Fruit fly (Drosophila melanogaster) whole organism, embryonic: ENCODE measurements around the gene MFS18.

ENCODE experiments used
- B-H2 ChIP-seq: fragments of 200-800 bp; sonication (Bioruptor generic); optimal IDR thresholded peaks from 2 replicates; lab custom pipeline; 2018; ENCODE audit warnings: missing biosample characterization, mild to moderate bottlenecking, missing genetic modification characterization
- CG10209 ChIP-seq: fragments of 200-800 bp; sonication (Bioruptor generic); optimal IDR thresholded peaks from 3 replicates; lab custom pipeline; 2017; ENCODE audit warnings: missing biosample characterization, mild to moderate bottlenecking, missing genetic modification characterization, missing genetic modification reagents
- CG10366 ChIP-seq: fragments of 200-800 bp; sonication (Bioruptor generic); IDR thresholded peaks from 2 replicates; pipeline ENCODE4 v1.3.6; 2022; ENCODE audit warnings: missing biosample characterization, missing genetic modification characterization
- CG11398 ChIP-seq: fragments of 200-800 bp; sonication (Bioruptor generic); optimal IDR thresholded peaks from 2 replicates; lab custom pipeline; 2016; ENCODE audit warnings: missing biosample characterization, missing genetic modification characterization
- CG11504 ChIP-seq: fragments of 200-800 bp; sonication (Bioruptor generic); optimal IDR thresholded peaks from 3 replicates; lab custom pipeline; 2019; ENCODE audit warnings: missing biosample characterization, mild to moderate bottlenecking, missing genetic modification characterization, moderate library complexity
- CG14014 ChIP-seq: fragments of 200-800 bp; sonication (Bioruptor generic); IDR thresholded peaks from 2 replicates; pipeline ENCODE4 v1.3.6; 2022; ENCODE audit warnings: missing biosample characterization, missing genetic modification characterization
- CG15514 ChIP-seq: fragments of 200-800 bp; sonication (Bioruptor generic); optimal IDR thresholded peaks from 3 replicates; lab custom pipeline; 2017; ENCODE audit warnings: missing biosample characterization, missing genetic modification characterization, mild to moderate bottlenecking, moderate library complexity, missing genetic modification reagents
- CG18011 ChIP-seq: fragments of 200-800 bp; sonication (Bioruptor generic); optimal IDR thresholded peaks from 2 replicates; lab custom pipeline; 2017; ENCODE audit warnings: missing biosample characterization, missing genetic modification characterization, mild to moderate bottlenecking, moderate library complexity, missing genotype
- CG18764 ChIP-seq: fragments of 200-800 bp; sonication (Bioruptor generic); optimal IDR thresholded peaks from 3 replicates; lab custom pipeline; 2016; ENCODE audit warnings: missing biosample characterization, missing genetic modification characterization
- CG2202 ChIP-seq: fragments of 200-800 bp; sonication (Bioruptor generic); optimal IDR thresholded peaks from 2 replicates; lab custom pipeline; 2018; ENCODE audit warnings: missing biosample characterization, mild to moderate bottlenecking, missing genetic modification characterization
- CG2875 ChIP-seq: fragments of 200-800 bp; sonication (Bioruptor generic); optimal IDR thresholded peaks from 2 replicates; lab custom pipeline; 2017; ENCODE audit warnings: missing biosample characterization, mild to moderate bottlenecking, missing genetic modification characterization, missing genetic modification reagents
- CG31441 ChIP-seq: fragments of 200-800 bp; sonication (Bioruptor generic); IDR thresholded peaks from 2 replicates; pipeline ENCODE4 v1.3.6; 2022; ENCODE audit warnings: missing biosample characterization, missing genetic modification characterization
- CG34224 ChIP-seq: fragments of 200-800 bp; sonication (Bioruptor generic); IDR thresholded peaks from 3 replicates; pipeline ENCODE4 v1.3.6; 2022; ENCODE audit warnings: missing biosample characterization, missing genetic modification characterization; ENCODE audit not compliant: partially characterized antibody
- CG3995 ChIP-seq: fragments of 200-800 bp; sonication (Bioruptor generic); optimal IDR thresholded peaks from 3 replicates; lab custom pipeline; 2016; ENCODE audit warnings: missing biosample characterization, missing genetic modification characterization
- CG4617 ChIP-seq: fragments of 200-800 bp; sonication (Bioruptor generic); optimal IDR thresholded peaks from 3 replicates; lab custom pipeline; 2016; ENCODE audit warnings: missing biosample characterization, missing genetic modification characterization, borderline replicate concordance
- Camta ChIP-seq: fragments of 200-800 bp; sonication (Bioruptor generic); optimal IDR thresholded peaks from 2 replicates; lab custom pipeline; 2016; ENCODE audit warnings: missing biosample characterization, missing genetic modification characterization
- Dref ChIP-seq: fragments of 200-800 bp; sonication (Bioruptor generic); IDR thresholded peaks from 2 replicates; pipeline ENCODE4 v1.3.6; 2022; ENCODE audit warnings: missing biosample characterization, missing genetic modification characterization
- Ets65A ChIP-seq: fragments of 200-800 bp; sonication (Bioruptor generic); peaks from one replicate; lab custom pipeline; 2016; ENCODE audit warnings: missing biosample characterization, missing genetic modification characterization
- Ets97D ChIP-seq: fragments of 200-800 bp; sonication (Bioruptor generic); optimal IDR thresholded peaks from 3 replicates; lab custom pipeline; 2016; ENCODE audit warnings: missing biosample characterization, missing genetic modification characterization
- Fer1 ChIP-seq: fragments of 200-800 bp; sonication (Bioruptor generic); optimal IDR thresholded peaks from 2 replicates; lab custom pipeline; 2017; ENCODE audit warnings: missing biosample characterization, mild to moderate bottlenecking, missing genetic modification characterization
- H15 ChIP-seq: fragments of 200-800 bp; sonication (Bioruptor generic); IDR thresholded peaks from 3 replicates; pipeline ENCODE4 v1.3.6; 2022; ENCODE audit warnings: missing biosample characterization, missing genetic modification characterization
- HLHmδ ChIP-seq: fragments of 200-800 bp; sonication (Bioruptor generic); optimal IDR thresholded peaks from 2 replicates; lab custom pipeline; 2018; ENCODE audit warnings: missing biosample characterization, mild to moderate bottlenecking, missing genetic modification characterization, moderate library complexity
- HmgD ChIP-seq: fragments of 200-800 bp; sonication (Bioruptor generic); optimal IDR thresholded peaks from 3 replicates; lab custom pipeline; 2016; ENCODE audit warnings: missing biosample characterization, missing genetic modification characterization
- MBD-R2 ChIP-seq: fragments of 200-800 bp; sonication (Bioruptor generic); IDR thresholded peaks from 2 replicates; pipeline ENCODE4 v1.3.6; 2022; ENCODE audit warnings: missing biosample characterization, missing genetic modification characterization
- Oaz ChIP-seq: fragments of 200-800 bp; sonication (Bioruptor generic); IDR thresholded peaks from 2 replicates; pipeline ENCODE4 v1.3.6; 2022; ENCODE audit warnings: missing biosample characterization, missing genetic modification characterization
- Rfx ChIP-seq: fragments of 200-800 bp; sonication (Bioruptor generic); IDR thresholded peaks from 2 replicates; pipeline ENCODE4 v1.3.6; 2022; ENCODE audit warnings: missing biosample characterization, missing genetic modification characterization
- Sin3A ChIP-seq: fragments of >200 bp; optimal IDR thresholded peaks from 2 replicates; lab custom pipeline; 2018
- Sry-δ ChIP-seq: fragments of 200-800 bp; sonication (Bioruptor generic); optimal IDR thresholded peaks from 2 replicates; lab custom pipeline; 2016; ENCODE audit warnings: missing biosample characterization, missing genetic modification characterization
- YL-1 ChIP-seq: fragments of 200-800 bp; sonication (Bioruptor generic); optimal IDR thresholded peaks from 3 replicates; lab custom pipeline; 2017; ENCODE audit warnings: missing biosample characterization, mild to moderate bottlenecking, missing genetic modification characterization
- amos ChIP-seq: fragments of 200-800 bp; sonication (Bioruptor generic); IDR thresholded peaks from 2 replicates; pipeline ENCODE4 v1.3.6; 2022; ENCODE audit warnings: missing biosample characterization, missing genetic modification characterization; ENCODE audit not compliant: partially characterized antibody
- chinmo ChIP-seq: fragments of 200-800 bp; sonication (Bioruptor generic); IDR thresholded peaks from 4 replicates; pipeline ENCODE4 v1.3.6; 2022; ENCODE audit warnings: missing biosample characterization, missing genetic modification characterization; ENCODE audit not compliant: partially characterized antibody
- chn ChIP-seq: fragments of 200-800 bp; sonication (Bioruptor generic); optimal IDR thresholded peaks from 2 replicates; lab custom pipeline; 2016; ENCODE audit warnings: missing biosample characterization, missing genetic modification characterization
- ci ChIP-seq: fragments of 200-800 bp; sonication (Bioruptor generic); IDR thresholded peaks from 3 replicates; pipeline ENCODE4 v1.3.6; 2022; ENCODE audit warnings: missing biosample characterization, missing genetic modification characterization
- croc ChIP-seq: fragments of 200-800 bp; sonication (Bioruptor generic); conservative IDR thresholded peaks from 3 replicates; pipeline ENCODE4 v1.3.6; 2022; ENCODE audit warnings: missing biosample characterization, missing genetic modification characterization
- emc ChIP-seq: fragments of 200-800 bp; sonication (Bioruptor generic); optimal IDR thresholded peaks from 2 replicates; lab custom pipeline; 2016; ENCODE audit warnings: missing biosample characterization, missing genetic modification characterization
- ems ChIP-seq: fragments of 200-800 bp; sonication (Bioruptor generic); optimal IDR thresholded peaks from 3 replicates; lab custom pipeline; 2016; ENCODE audit warnings: missing biosample characterization, missing genetic modification characterization
- gt ChIP-seq: fragments of 200-800 bp; sonication (Bioruptor generic); IDR thresholded peaks from 2 replicates; pipeline ENCODE4 v1.3.6; 2022; ENCODE audit warnings: missing biosample characterization, missing genetic modification characterization
- hb ChIP-seq: fragments of 200-800 bp; sonication (Bioruptor generic); IDR thresholded peaks from 3 replicates; pipeline ENCODE4 v1.3.6; 2022; ENCODE audit warnings: missing biosample characterization, missing genetic modification characterization; ENCODE audit not compliant: partially characterized antibody
- jing ChIP-seq: fragments of 200-800 bp; sonication (Bioruptor generic); optimal IDR thresholded peaks from 2 replicates; lab custom pipeline; 2018; ENCODE audit warnings: missing biosample characterization, mild to moderate bottlenecking, missing genetic modification characterization
- lilli ChIP-seq: fragments of 200-800 bp; sonication (Bioruptor generic); optimal IDR thresholded peaks from 3 replicates; lab custom pipeline; 2016; ENCODE audit warnings: missing biosample characterization, missing genetic modification characterization
- lmd ChIP-seq: fragments of 200-800 bp; sonication (Bioruptor generic); IDR thresholded peaks from 2 replicates; pipeline ENCODE4 v1.3.6; 2022; ENCODE audit warnings: missing biosample characterization, missing genetic modification characterization
- nom ChIP-seq: fragments of 200-800 bp; sonication (Bioruptor generic); optimal IDR thresholded peaks from 2 replicates; lab custom pipeline; 2017; ENCODE audit warnings: missing biosample characterization, missing genetic modification characterization, mild to moderate bottlenecking, moderate library complexity, missing genetic modification reagents
- pzg ChIP-seq: fragments of 200-800 bp; sonication (Bioruptor generic); optimal IDR thresholded peaks from 3 replicates; lab custom pipeline; 2018; ENCODE audit warnings: missing biosample characterization, mild to moderate bottlenecking, missing genetic modification characterization, moderate library complexity
- rib ChIP-seq: fragments of 200-800 bp; sonication (Bioruptor generic); IDR thresholded peaks from 2 replicates; pipeline ENCODE4 v1.3.6; 2022; ENCODE audit warnings: missing biosample characterization, missing genetic modification characterization
- shn ChIP-seq: fragments of 200-800 bp; sonication (Bioruptor generic); optimal IDR thresholded peaks from 3 replicates; lab custom pipeline; 2016; ENCODE audit warnings: missing biosample characterization, missing genetic modification characterization
- sisA ChIP-seq: fragments of 200-800 bp; sonication (Bioruptor generic); IDR thresholded peaks from 2 replicates; pipeline ENCODE4 v1.3.6; 2022; ENCODE audit warnings: missing biosample characterization, missing genetic modification characterization
- slou ChIP-seq: fragments of 200-800 bp; sonication (Bioruptor generic); optimal IDR thresholded peaks from 3 replicates; lab custom pipeline; 2016; ENCODE audit warnings: missing biosample characterization, missing genetic modification characterization
- sna ChIP-seq: fragments of 200-800 bp; sonication (Bioruptor generic); IDR thresholded peaks from 2 replicates; pipeline ENCODE4 v1.3.6; 2022; ENCODE audit warnings: missing biosample characterization, missing genetic modification characterization; ENCODE audit not compliant: partially characterized antibody
- unpg ChIP-seq: fragments of 200-800 bp; sonication (Bioruptor generic); optimal IDR thresholded peaks from 3 replicates; lab custom pipeline; 2018; ENCODE audit warnings: missing biosample characterization, mild to moderate bottlenecking, missing genetic modification characterization, moderate library complexity
- vnd ChIP-seq: fragments of 200-800 bp; sonication (Bioruptor generic); IDR thresholded peaks from 3 replicates; pipeline ENCODE4 v1.3.6; 2022; ENCODE audit warnings: missing biosample characterization, missing genetic modification characterization; ENCODE audit not compliant: partially characterized antibody

The MFS18 gene

dm6 chr2L:4454009-4454689 lies 5.7 kb upstream of the MFS18 start, which contains the start of the genes Secp43 and ND-B8 (continued):
- no peak for TF ChIP-seq rib (GFP tag; lab: Robert Waterston, UW)
- TF ChIP-seq CG15514 (GFP tag; lab: Kevin White, UChicago): peak; percentile 75
- no peak for TF ChIP-seq CG14014 (GFP tag; lab: Robert Waterston, UW)
- no peak for TF ChIP-seq lmd (GFP tag; lab: Robert Waterston, UW)
- TF ChIP-seq shn: no peak
- TF ChIP-seq CG18764: no peak
- peak; percentile 41 for TF ChIP-seq YL-1 (GFP tag; lab: Kevin White, UChicago)
- TF ChIP-seq Oaz (GFP tag; lab: Robert Waterston, UW): no peak
- TF ChIP-seq CG11398 (GFP tag; lab: Kevin White, UChicago): no peak
- peak; percentile 80 for TF ChIP-seq amos (GFP tag; lab: Robert Waterston, UW)
- TF ChIP-seq Camta (GFP tag; lab: Kevin White, UChicago): no peak
- TF ChIP-seq CG4617 (GFP tag; lab: Kevin White, UChicago): peak; percentile 64
- peak; percentile 88; the same call in 2 of the 4 replicates for TF ChIP-seq chinmo
- TF ChIP-seq ci (GFP tag; lab: Robert Waterston, UW): no peak
- TF ChIP-seq CG3995 (GFP tag; lab: Kevin White, UChicago): no peak
- peak; percentile 59 for TF ChIP-seq vnd (GFP tag; lab: Robert Waterston, UW)
- TF ChIP-seq gt (GFP tag; lab: Robert Waterston, UW): no peak
- peak; percentile 44; the same call in 1 of the 2 replicates for TF ChIP-seq sna
- TF ChIP-seq Ets65A (GFP tag; lab: Kevin White, UChicago): peak; percentile 31
- TF ChIP-seq unpg (GFP tag; lab: Kevin White, UChicago): no peak
- no peak for TF ChIP-seq HLHmδ (GFP tag; lab: Kevin White, UChicago)
- TF ChIP-seq Fer1: peak; percentile 15
- peak; percentile 74 for TF ChIP-seq HmgD (GFP tag; lab: Kevin White, UChicago)
- no peak for TF ChIP-seq CG18011 (GFP tag; lab: Kevin White, UChicago)
- TF ChIP-seq ems (GFP tag; lab: Kevin White, UChicago): no peak
- TF ChIP-seq Sry-δ (GFP tag; lab: Kevin White, UChicago): peak; percentile 82
- TF ChIP-seq B-H2 (GFP tag; lab: Kevin White, UChicago): peak; percentile 74
- TF ChIP-seq Sin3A (lab: Kevin White, UChicago): peak; percentile 64
- no peak for TF ChIP-seq CG10209
- peak; percentile 93 for TF ChIP-seq MBD-R2
- TF ChIP-seq nom (GFP tag; lab: Kevin White, UChicago): no peak
- TF ChIP-seq CG11504 (tag; lab: Kevin White, UChicago): peak; percentile 4
- no peak for TF ChIP-seq emc (GFP tag; lab: Kevin White, UChicago)
- peak; percentile 91 for TF ChIP-seq pzg (GFP tag; lab: Kevin White, UChicago)
- TF ChIP-seq Dref: peak; percentile 96
- no peak for TF ChIP-seq H15
- TF ChIP-seq slou (GFP tag; lab: Kevin White, UChicago): no peak
- peak; percentile 81 for TF ChIP-seq Ets97D (GFP tag; lab: Kevin White, UChicago)
- no peak for TF ChIP-seq CG31441 (GFP tag; lab: Robert Waterston, UW)
- TF ChIP-seq CG10366 (GFP tag; lab: Robert Waterston, UW): no peak
- TF ChIP-seq sisA (GFP tag; lab: Robert Waterston, UW): no peak
- peak; percentile 81 for TF ChIP-seq hb
- peak; percentile 62 for TF ChIP-seq CG34224 (GFP tag; lab: Robert Waterston, UW)
- no peak for TF ChIP-seq lilli (GFP tag; lab: Kevin White, UChicago)
- TF ChIP-seq CG2202 (tag; lab: Kevin White, UChicago): no peak
- TF ChIP-seq chn (GFP tag; lab: Kevin White, UChicago): no peak
- TF ChIP-seq jing (GFP tag; lab: Kevin White, UChicago): no peak
- TF ChIP-seq croc (GFP tag; lab: Robert Waterston, UW): no peak
- TF ChIP-seq Rfx (GFP tag; lab: Robert Waterston, UW): peak; percentile 42; the same call in 1 of the 2 replicates
- TF ChIP-seq CG2875 (GFP tag; lab: Kevin White, UChicago): no peak
